Worm (Caenorhabditis elegans) whole organism, young adult: ENCODE results near the gene str-162.

Experiments
- K11D2.4 ChIP-seq: fragments of 200-800 bp; sonication (Bioruptor generic); IDR thresholded peaks from 2 replicates; pipeline ENCODE4 v1.3.6; 2022; ENCODE audit warnings: missing genetic modification reagents, missing genetic modification characterization, missing compliant biosample characterization
- athp-1 ChIP-seq: sonication (generic microtip); optimal IDR thresholded peaks from 2 replicates; lab custom pipeline; 2017; ENCODE audit warnings: mild to moderate bottlenecking, missing genetic modification characterization, missing compliant biosample characterization
- ceh-100 ChIP-seq: fragments of 200-800 bp; sonication (Bioruptor generic); IDR thresholded peaks from 2 replicates; pipeline ENCODE4 v1.3.6; 2022; ENCODE audit warnings: missing genetic modification reagents, missing genetic modification characterization, missing compliant biosample characterization
- hlh-26 ChIP-seq: fragments of 200-800 bp; sonication (Bioruptor generic); conservative IDR thresholded peaks from 2 replicates; pipeline ENCODE4 v1.3.6; 2022; ENCODE audit warnings: missing genetic modification reagents, missing genetic modification characterization, missing compliant biosample characterization
- nfya-2 ChIP-seq: fragments of 200-800 bp; sonication (Bioruptor generic); IDR thresholded peaks from 2 replicates; pipeline ENCODE4 v1.3.6; 2022; ENCODE audit warnings: missing genetic modification reagents, missing genetic modification characterization, missing compliant biosample characterization
- nfyb-1 ChIP-seq: fragments of 200-800 bp; sonication (Bioruptor generic); IDR thresholded peaks from 2 replicates; pipeline ENCODE4 v1.3.6; 2022; ENCODE audit warnings: missing genetic modification reagents, missing genetic modification characterization, missing compliant biosample characterization
- unc-130 ChIP-seq: sonication (generic microtip); optimal IDR thresholded peaks from 2 replicates; lab custom pipeline; 2016; ENCODE audit warnings: missing genetic modification reagents, missing genetic modification characterization, missing compliant biosample characterization
- unc-62 ChIP-seq: fragments of 150-350 bp; optimal IDR thresholded peaks from 2 replicates; lab custom pipeline; 2014; ENCODE audit warnings: missing biosample characterization, missing genetic modification reagents, missing genetic modification characterization
- ztf-18 ChIP-seq: sonication (generic microtip); optimal IDR thresholded peaks from 2 replicates; lab custom pipeline; 2016; ENCODE audit warnings: missing genotype, mild to moderate bottlenecking, missing genetic modification characterization, missing compliant biosample characterization

ce11 chrIV:5037489-5037888 is 45.3 kb downstream of the str-162 start, which contains the start of gene C09B9.1:
- no peak for TF ChIP-seq unc-62 (GFP tag; lab: Kevin White, UChicago)
- TF ChIP-seq K11D2.4 (GFP tag; lab: Robert Waterston, UW), result no peak
- no peak for TF ChIP-seq athp-1
- TF ChIP-seq ceh-100 (GFP tag; lab: Robert Waterston, UW), result no peak
- TF ChIP-seq nfyb-1, result no peak
- TF ChIP-seq unc-130, result no peak
- TF ChIP-seq nfya-2 (GFP tag; lab: Robert Waterston, UW), result no peak
- TF ChIP-seq hlh-26 (GFP tag; lab: Robert Waterston, UW), result no peak
- TF ChIP-seq ztf-18 (tag; lab: Kevin White, UChicago), result no peak
